Fruit fly (Drosophila melanogaster): ENCODE data around the gene elm.

- TF ChIP-seq kay (GFP tag; ENCODE audit: borderline replicate concordance) = no peak
- TF ChIP-seq CG5204 (GFP tag; optimal IDR thresholded peaks at IDR 0.05) = no peak
- no peak for TF ChIP-seq cic (GFP tag; optimal IDR thresholded peaks at IDR 0.05)
- TF ChIP-seq CG12768 (GFP tag; optimal IDR thresholded peaks at IDR 0.05) = no peak
- TF ChIP-seq pad (GFP tag; optimal IDR thresholded peaks at IDR 0.05) = no peak
Observed at dm6 chr3R:5620387-5620956, 34.2 kb downstream of the elm start.

Data from whole organism, adult.